Worm (Caenorhabditis elegans) whole organism, midembryonic: Measurements from ENCODE around the gene C50F4.6.

Source experiments
- T22C8.4 ChIP-seq: fragments of 200-800 bp; sonication (Bioruptor generic); IDR thresholded peaks from 2 replicates; pipeline ENCODE4 v1.3.6; 2022; ENCODE audit warnings: missing genetic modification characterization, missing compliant biosample characterization
- cog-1 ChIP-seq: sonication (generic microtip); optimal IDR thresholded peaks from 2 replicates; lab custom pipeline; 2016; ENCODE audit warnings: missing genetic modification characterization, missing compliant biosample characterization
- flt-1 ChIP-seq: fragments of 200-800 bp; sonication (Bioruptor generic); IDR thresholded peaks from 2 replicates; pipeline ENCODE4 v1.3.6; 2022; ENCODE audit warnings: missing genetic modification characterization, missing compliant biosample characterization
- klf-2 ChIP-seq: fragments of 200-800 bp; sonication (Bioruptor generic); conservative IDR thresholded peaks from 2 replicates; pipeline ENCODE4 v1.3.6; 2022; ENCODE audit warnings: missing genetic modification reagents, missing genetic modification characterization, missing compliant biosample characterization
- med-1 ChIP-seq: sonication (generic microtip); optimal IDR thresholded peaks from 2 replicates; lab custom pipeline; 2017; ENCODE audit warnings: missing genetic modification characterization, mild to moderate bottlenecking, missing compliant biosample characterization, antibody characterized with exemption, missing genetic modification reagents; ENCODE audit not compliant: insufficient read depth
- ref-1 ChIP-seq: fragments of 200-800 bp; sonication (Bioruptor generic); conservative IDR thresholded peaks from 2 replicates; pipeline ENCODE4 v1.3.6; 2022; ENCODE audit warnings: missing genetic modification reagents, missing genetic modification characterization, missing compliant biosample characterization
- tab-1 ChIP-seq: fragments of 200-800 bp; sonication (Bioruptor generic); IDR thresholded peaks from 2 replicates; pipeline ENCODE4 v1.3.6; 2022; ENCODE audit warnings: missing genetic modification characterization, missing compliant biosample characterization
- ztf-23 ChIP-seq: fragments of 200-800 bp; sonication (Bioruptor generic); IDR thresholded peaks from 2 replicates; pipeline ENCODE4 v1.3.6; 2022; ENCODE audit warnings: missing genetic modification reagents, missing genetic modification characterization, missing compliant biosample characterization
- ztf-29 ChIP-seq: fragments of 200-800 bp; sonication (Bioruptor generic); IDR thresholded peaks from 2 replicates; pipeline ENCODE4 v1.3.6; 2022; ENCODE audit warnings: missing genetic modification reagents, missing genetic modification characterization, missing compliant biosample characterization

Gene C50F4.6

DNA sequence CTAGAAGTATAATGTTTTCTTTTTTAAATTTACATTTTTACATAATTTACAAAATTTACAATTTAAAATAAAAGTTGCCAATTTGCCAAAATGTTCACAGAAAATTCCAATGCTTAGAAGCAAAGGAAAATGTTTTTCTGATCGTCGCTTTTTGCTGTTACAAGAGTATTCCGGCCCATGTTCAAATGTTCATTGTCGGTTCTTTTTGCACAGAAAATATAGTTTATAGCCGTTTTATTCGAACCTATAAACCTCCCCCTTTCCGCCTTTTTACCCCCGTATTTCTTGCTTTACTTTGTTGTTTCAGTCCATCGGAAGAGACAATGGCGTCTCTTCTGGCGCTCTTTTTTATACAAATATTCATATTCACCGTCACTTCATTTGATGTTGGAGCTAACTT, 11.3 kb upstream of the C50F4.6 start, which contains the start of gene tag-329:
Gene tag-329 (plus strand): TSS at position 301 of the 400 bp plus-strand sequence.
- TF ChIP-seq cog-1 (tag; lab: Kevin White, UChicago) (no peak), flt-1 (GFP tag; lab: Robert Waterston, UW) (no peak), ztf-23 (no peak), klf-2 (GFP tag; lab: Robert Waterston, UW) (no peak), ref-1 (GFP tag; lab: Robert Waterston, UW) (no peak), tab-1 (GFP tag; lab: Robert Waterston, UW) (no peak), med-1 (GFP tag; lab: Kevin White, UChicago) (no peak), T22C8.4 (no peak), ztf-29 (GFP tag; lab: Robert Waterston, UW) (no peak)

DNA sequence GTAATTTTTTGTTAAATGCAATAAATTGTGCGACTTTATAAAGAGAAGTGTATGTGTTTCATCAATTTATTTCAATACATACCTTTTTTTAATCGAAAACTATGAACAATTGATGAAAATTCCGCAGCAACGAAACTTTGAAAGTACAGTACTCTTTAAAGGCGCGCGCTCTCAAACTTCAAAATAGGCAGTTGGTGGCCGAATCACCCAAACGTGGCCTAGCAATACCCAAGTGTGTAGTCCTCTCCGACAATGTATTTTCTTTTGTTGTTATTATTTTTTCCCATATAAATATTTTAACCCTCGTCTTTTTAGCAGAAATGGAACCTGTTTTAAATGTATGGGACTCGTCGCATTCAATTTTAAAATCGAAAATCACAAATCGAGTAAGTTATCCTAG, 9.4 kb upstream of the C50F4.6 start, which contains the start of gene C50F4.4:
Gene C50F4.4 (plus strand): TSS at position 267 of the 400 bp plus-strand sequence.
- 0 out of 2 replicates have a peak, but pooled peaks have one; percentile 15 for TF ChIP-seq ztf-23
- no peak for TF ChIP-seq cog-1 (tag; lab: Kevin White, UChicago)

DNA sequence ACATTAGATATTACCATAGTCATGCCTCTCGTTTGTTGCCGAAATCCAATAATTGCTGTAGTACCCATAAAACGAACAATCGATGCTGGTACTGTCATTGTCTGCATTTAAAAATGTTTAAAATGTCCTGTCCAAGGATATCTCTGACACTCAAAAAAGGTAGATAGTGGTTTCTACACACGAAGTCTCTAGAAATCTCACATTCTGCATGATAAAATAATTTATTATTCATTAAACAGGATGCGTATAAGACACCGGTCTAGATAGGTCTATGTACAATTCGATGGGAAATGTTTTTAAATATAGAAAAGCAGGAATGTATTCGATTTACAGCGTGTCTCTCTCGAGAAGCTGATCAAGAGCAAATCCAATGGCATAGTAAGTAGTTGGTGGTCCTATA, 6.3 kb upstream of the C50F4.6 start, which contains the start of gene C50F4.12:
Gene C50F4.12 (minus strand): TSS at position 101 of the 400 bp plus-strand sequence.
- TF ChIP-seq med-1 (GFP tag; lab: Kevin White, UChicago): no peak
- TF ChIP-seq ref-1 (GFP tag; lab: Robert Waterston, UW): no peak
- no peak for TF ChIP-seq T22C8.4
- TF ChIP-seq tab-1 (GFP tag; lab: Robert Waterston, UW): no peak
- TF ChIP-seq klf-2 (GFP tag; lab: Robert Waterston, UW): no peak
- no peak for TF ChIP-seq cog-1 (tag; lab: Kevin White, UChicago)
- TF ChIP-seq ztf-23: no peak
- TF ChIP-seq ztf-29 (GFP tag; lab: Robert Waterston, UW): no peak
- TF ChIP-seq flt-1 (GFP tag; lab: Robert Waterston, UW): no peak

DNA sequence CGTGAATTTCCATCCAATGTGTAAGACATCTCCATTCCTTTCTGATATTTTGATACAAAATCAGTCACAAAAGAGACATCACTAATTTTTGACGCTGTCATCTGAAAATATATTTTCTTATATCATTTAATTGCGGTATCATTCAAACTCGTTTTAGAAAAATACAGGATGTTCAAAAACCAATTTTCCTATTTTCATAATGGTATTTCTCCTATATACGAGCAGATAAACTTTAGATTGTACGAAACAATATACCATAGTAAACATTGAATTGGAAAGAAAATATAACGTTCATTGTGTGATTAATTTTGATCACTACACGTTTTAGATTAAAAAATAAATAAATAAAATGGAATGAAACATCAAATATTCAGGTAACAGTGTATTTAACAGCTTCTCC, 4.4 kb upstream of the C50F4.6 start, which contains the start of gene C50F4.16:
Gene C50F4.16 (minus strand): TSS at position 101 of the 400 bp plus-strand sequence.
- TF ChIP-seq ref-1 (GFP tag; lab: Robert Waterston, UW): no peak
- no peak for TF ChIP-seq ztf-29 (GFP tag; lab: Robert Waterston, UW)
- TF ChIP-seq med-1 (GFP tag; lab: Kevin White, UChicago): no peak
- no peak for TF ChIP-seq flt-1 (GFP tag; lab: Robert Waterston, UW)
- TF ChIP-seq klf-2 (GFP tag; lab: Robert Waterston, UW): no peak
- no peak for TF ChIP-seq ztf-23
- TF ChIP-seq T22C8.4: no peak
- no peak for TF ChIP-seq cog-1 (tag; lab: Kevin White, UChicago)
- no peak for TF ChIP-seq tab-1 (GFP tag; lab: Robert Waterston, UW)

DNA sequence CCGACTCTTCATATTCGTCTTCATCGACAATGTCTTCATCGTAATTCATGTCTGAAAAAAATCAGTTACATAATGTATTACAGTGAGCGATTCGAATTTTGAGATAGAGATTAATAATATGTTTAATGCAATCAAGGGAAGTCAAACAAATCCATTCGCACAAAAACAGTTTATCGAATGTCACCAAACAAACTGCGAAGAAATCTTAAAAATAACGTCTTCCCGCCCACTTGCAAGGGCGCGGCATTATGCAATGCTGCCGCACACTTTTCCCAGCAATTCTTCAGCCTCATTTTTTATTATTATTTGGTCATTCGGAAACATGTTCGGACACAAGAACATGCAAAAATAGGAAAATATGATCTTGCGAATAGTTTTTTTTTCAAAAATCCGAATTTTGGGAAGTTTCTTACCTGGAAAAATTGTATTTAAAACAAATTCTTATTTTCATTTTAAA, 1.7 kb upstream of the C50F4.6 start, which contains the start of gene mdf-1:
Gene mdf-1 (minus strand): TSS at position 51 of the 457 bp plus-strand sequence.
- TF ChIP-seq cog-1 (tag; lab: Kevin White, UChicago) (no peak), klf-2 (GFP tag; lab: Robert Waterston, UW) (0 out of 2 replicates have a peak, but pooled peaks have one; percentile 35), flt-1 (GFP tag; lab: Robert Waterston, UW) (0 out of 2 replicates have a peak, but pooled peaks have one; percentile 52), ref-1 (GFP tag; lab: Robert Waterston, UW) (0 out of 2 replicates have a peak, but pooled peaks have one; percentile 33), T22C8.4 (no peak), med-1 (GFP tag; lab: Kevin White, UChicago) (peak; percentile 28), ztf-29 (GFP tag; lab: Robert Waterston, UW) (no peak), ztf-23 (peak; percentile 67; the same call in 1 of the 2 replicates), tab-1 (GFP tag; lab: Robert Waterston, UW) (no peak)

DNA sequence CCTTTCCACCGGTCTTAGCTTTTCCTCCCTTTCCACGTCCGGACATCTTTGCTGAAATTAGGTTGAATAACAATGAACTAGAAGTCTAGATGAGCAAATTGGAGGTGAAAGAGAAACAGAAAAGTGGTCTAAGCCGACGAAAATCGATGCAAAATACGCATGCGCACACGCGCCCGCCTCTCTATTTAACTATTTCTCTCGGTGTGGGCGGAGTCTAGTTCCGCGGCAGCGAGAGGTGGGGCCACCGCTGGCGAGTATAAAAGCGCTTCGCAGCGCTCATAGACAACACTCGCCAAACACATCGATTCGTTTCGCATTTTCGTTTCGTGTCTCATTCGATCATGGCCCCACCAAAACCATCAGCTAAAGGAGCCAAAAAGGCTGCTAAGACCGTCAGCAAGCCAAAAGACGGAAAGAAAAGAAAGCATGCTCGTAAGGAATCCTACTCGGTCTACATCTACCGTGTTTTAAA, 618 bp upstream of the C50F4.6 start, which contains the start of the genes his-35 and his-41:
Gene his-35 (minus strand): TSS at position 51 of the 472 bp plus-strand sequence.
Gene his-41 (plus strand): TSS at position 299 of the 472 bp plus-strand sequence.
- TF ChIP-seq ztf-29 (GFP tag; lab: Robert Waterston, UW) (0 out of 2 replicates have a peak, but pooled peaks have one; percentile 20), tab-1 (GFP tag; lab: Robert Waterston, UW) (no peak), klf-2 (GFP tag; lab: Robert Waterston, UW) (no peak), flt-1 (GFP tag; lab: Robert Waterston, UW) (0 out of 2 replicates have a peak, but pooled peaks have one; percentile 9), ztf-23 (no peak; the same call in 1 of the 2 replicates), cog-1 (tag; lab: Kevin White, UChicago) (no peak), ref-1 (GFP tag; lab: Robert Waterston, UW) (no peak), med-1 (GFP tag; lab: Kevin White, UChicago) (no peak), T22C8.4 (peak; percentile 46)

DNA sequence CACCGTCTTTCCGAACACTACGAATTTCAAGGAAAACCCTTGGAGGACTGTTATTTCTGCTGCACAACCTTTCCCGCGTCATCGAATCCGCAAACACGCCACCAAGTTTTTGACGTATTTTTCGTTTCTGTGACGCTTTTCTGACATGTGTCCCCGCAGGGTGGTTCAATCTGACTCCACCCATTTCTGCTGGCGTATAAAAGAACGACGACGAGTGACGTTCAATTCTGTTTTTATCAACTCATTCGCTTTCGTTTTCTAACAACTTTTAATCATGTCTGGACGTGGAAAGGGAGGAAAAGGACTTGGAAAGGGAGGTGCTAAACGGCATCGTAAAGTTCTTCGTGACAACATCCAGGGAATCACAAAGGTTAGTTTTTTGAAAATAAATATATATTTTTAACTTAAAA, 973 bp downstream of the C50F4.6 start, which contains the start of gene his-37:
Gene his-37 (plus strand): TSS at position 246 of the 410 bp plus-strand sequence.
- TF ChIP-seq ref-1 (GFP tag; lab: Robert Waterston, UW) (no peak), cog-1 (tag; lab: Kevin White, UChicago) (peak; percentile 93), tab-1 (GFP tag; lab: Robert Waterston, UW) (peak; percentile 50; the same call in 1 of the 2 replicates), ztf-23 (peak; percentile 83), med-1 (GFP tag; lab: Kevin White, UChicago) (no peak), flt-1 (GFP tag; lab: Robert Waterston, UW) (peak; percentile 81), T22C8.4 (no peak), ztf-29 (GFP tag; lab: Robert Waterston, UW) (no peak; the same call in 1 of the 2 replicates)

DNA sequence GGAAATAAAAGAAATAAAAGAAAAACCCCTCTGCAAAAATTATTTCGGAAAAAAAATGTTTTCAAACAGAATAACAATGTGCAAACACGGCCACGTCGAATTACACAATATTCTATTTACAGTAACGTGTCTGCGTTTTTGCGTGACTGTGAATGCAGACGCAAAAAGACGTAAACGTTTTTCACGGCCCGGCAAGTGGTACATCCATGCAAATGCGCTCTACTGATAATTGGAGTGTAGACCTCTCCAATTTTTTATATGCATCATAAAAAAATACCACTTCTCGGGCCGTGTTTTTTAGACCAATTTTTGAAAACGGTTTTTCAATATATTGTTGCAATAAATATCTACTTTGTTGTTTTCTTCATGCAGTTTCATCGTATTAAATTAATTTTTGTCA, 3.6 kb downstream of the C50F4.6 start, which contains the start of gene nstp-10:
Gene nstp-10 (minus strand): TSS at position 378 of the 400 bp plus-strand sequence.
- TF ChIP-seq tab-1 (GFP tag; lab: Robert Waterston, UW): no peak
- TF ChIP-seq cog-1 (tag; lab: Kevin White, UChicago): peak; percentile 23

DNA sequence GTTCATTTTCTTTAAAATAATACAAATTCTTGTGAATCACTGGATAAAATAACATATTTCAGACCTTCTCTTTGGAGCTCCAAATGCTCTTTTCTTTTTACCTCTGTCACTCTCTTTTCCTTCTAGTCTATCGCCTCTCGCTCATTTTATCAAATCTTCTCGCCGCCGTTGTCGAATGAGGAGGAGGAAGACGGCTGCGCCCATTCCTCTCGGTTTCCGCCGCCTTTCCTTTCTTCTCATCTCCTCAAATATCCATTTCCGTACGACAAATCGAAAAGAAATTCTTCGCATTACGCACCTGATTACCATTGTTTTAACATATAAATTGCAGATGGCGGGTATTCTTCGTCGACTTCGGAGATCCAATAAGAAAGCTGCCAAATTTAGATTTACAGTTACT, 4.4 kb downstream of the C50F4.6 start, which contains the start of gene ehbp-1:
Gene ehbp-1 (plus strand): TSS at position 332 of the 400 bp plus-strand sequence.
- TF ChIP-seq ref-1 (GFP tag; lab: Robert Waterston, UW) (no peak), flt-1 (GFP tag; lab: Robert Waterston, UW) (no peak), cog-1 (tag; lab: Kevin White, UChicago) (no peak), T22C8.4 (no peak), ztf-23 (no peak), ztf-29 (GFP tag; lab: Robert Waterston, UW) (no peak), tab-1 (GFP tag; lab: Robert Waterston, UW) (no peak), klf-2 (GFP tag; lab: Robert Waterston, UW) (no peak), med-1 (GFP tag; lab: Kevin White, UChicago) (no peak)
